Fruit fly (Drosophila melanogaster) S2 (cell line): ENCODE results near the gene CG15027.

Experiments
- CG8478 ChIP-seq: fragments of >200 bp; optimal IDR thresholded peaks from 2 replicates; lab custom pipeline; 2018
- CTCF ChIP-seq, 2 experiments: fragments of >200 bp; optimal IDR thresholded peaks; 2 replicates each; lab custom pipeline; 2018

DNA sequence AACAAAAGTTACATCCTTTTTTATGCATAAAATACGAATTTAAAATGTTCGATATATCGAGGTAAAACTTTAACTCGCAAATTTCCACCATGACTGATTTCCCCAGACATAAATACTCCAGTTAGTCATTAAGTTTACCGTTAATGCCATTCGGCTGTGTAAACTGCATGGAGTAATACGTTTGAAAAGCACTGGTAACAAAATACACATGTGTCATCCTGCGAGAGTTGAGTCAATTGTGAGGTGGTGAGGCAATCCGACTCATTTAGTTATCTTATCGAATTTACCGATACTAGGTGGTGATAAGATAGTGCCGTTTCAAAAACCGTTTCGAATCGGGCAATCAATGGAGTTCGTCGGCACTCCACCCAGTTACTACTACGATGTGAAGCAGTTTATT, 40.0 kb downstream of the CG15027 start:
- TF ChIP-seq CTCF (optimal IDR thresholded peaks at IDR 0.05; lab: Kevin White, UChicago) (no peak), CG8478 (lab: Kevin White, UChicago) (no peak)
